Worm (Caenorhabditis elegans) whole organism, mixed stage, embryonic: Measurements from ENCODE around the gene glit-1.

Experiments
- blmp-1 ChIP-seq: fragments of 150-350 bp; optimal IDR thresholded peaks from 2 replicates; lab custom pipeline; 2014; ENCODE audit warnings: missing biosample characterization, missing genetic modification characterization
- ces-1 ChIP-seq: fragments of 150-350 bp; optimal IDR thresholded peaks from 2 replicates; lab custom pipeline; 2014; ENCODE audit warnings: missing biosample characterization, missing genetic modification reagents, missing genetic modification characterization
- elt-1 ChIP-seq: sonication (generic microtip); optimal IDR thresholded peaks from 2 replicates; lab custom pipeline; 2017; ENCODE audit warnings: missing genetic modification characterization, mild to moderate bottlenecking, missing compliant biosample characterization, antibody characterized with exemption, moderate library complexity, borderline replicate concordance; ENCODE audit not compliant: insufficient read depth
- lin-13 ChIP-seq: fragments of 150-350 bp; optimal IDR thresholded peaks from 2 replicates; lab custom pipeline; 2014; ENCODE audit warnings: missing biosample characterization, missing genetic modification characterization
- lin-32 ChIP-seq: fragments of 200-800 bp; sonication (Bioruptor generic); optimal IDR thresholded peaks from 2 replicates; lab custom pipeline; 2018; ENCODE audit warnings: mild to moderate bottlenecking, missing genetic modification characterization, missing compliant biosample characterization
- lsy-2 ChIP-seq: fragments of 150-350 bp; optimal IDR thresholded peaks from 2 replicates; lab custom pipeline; 2014; ENCODE audit warnings: missing biosample characterization, missing genetic modification characterization
- nhr-237 ChIP-seq: fragments of 150-350 bp; optimal IDR thresholded peaks from 2 replicates; lab custom pipeline; 2014; ENCODE audit warnings: missing biosample characterization, missing genetic modification characterization
- nhr-28 ChIP-seq: fragments of 150-350 bp; optimal IDR thresholded peaks from 2 replicates; lab custom pipeline; 2014; ENCODE audit warnings: missing biosample characterization, missing genetic modification characterization
- pha-4 ChIP-seq: fragments of 150-350 bp; optimal IDR thresholded peaks from 2 replicates; lab custom pipeline; 2018; ENCODE audit warnings: missing biosample characterization, missing genetic modification reagents, missing genetic modification characterization
- snpc-4 ChIP-seq: fragments of 150-350 bp; optimal IDR thresholded peaks from 2 replicates; lab custom pipeline; 2014; ENCODE audit warnings: missing biosample characterization, missing genetic modification characterization
- ztf-11 ChIP-seq: fragments of 150-350 bp; optimal IDR thresholded peaks from 2 replicates; lab custom pipeline; 2014; ENCODE audit warnings: missing biosample characterization, missing genetic modification characterization

ce11 chrX:4691148-4691773, 20.8 kb upstream of the glit-1 start, which contains the start of gene K02G10.5:
- no peak for TF ChIP-seq elt-1
- TF ChIP-seq nhr-28 (tag; lab: Kevin White, UChicago), result no peak
- no peak for TF ChIP-seq ces-1 (GFP tag; lab: Kevin White, UChicago)
- no peak for TF ChIP-seq snpc-4 (tag; lab: Kevin White, UChicago)
- no peak for TF ChIP-seq lsy-2 (tag; lab: Kevin White, UChicago)
- no peak for TF ChIP-seq pha-4 (tag; lab: Kevin White, UChicago)
- no peak for TF ChIP-seq blmp-1 (tag; lab: Kevin White, UChicago)
- TF ChIP-seq ztf-11, result no peak
- TF ChIP-seq lin-13 (tag; lab: Kevin White, UChicago), result no peak
- no peak for TF ChIP-seq nhr-237 (tag; lab: Kevin White, UChicago)
- no peak for TF ChIP-seq lin-32 (GFP tag; lab: Kevin White, UChicago)
